Worm (Caenorhabditis elegans) whole organism, L3 larva: Measurements from ENCODE around the gene chil-14.
A peak's percentile ranks its signal among the peaks of the same experiment; 100 is the strongest.

Experiments
- R02D3.7 ChIP-seq: fragments of 150-350 bp; optimal IDR thresholded peaks from 2 replicates; lab custom pipeline; 2014; ENCODE audit warnings: missing biosample characterization, missing genetic modification characterization
- ZK546.5 ChIP-seq: sonication (generic microtip); optimal IDR thresholded peaks from 2 replicates; lab custom pipeline; 2017; ENCODE audit warnings: missing biosample characterization, missing genetic modification characterization
- aly-2 ChIP-seq: fragments of 150-350 bp; optimal IDR thresholded peaks from 2 replicates; lab custom pipeline; 2014; ENCODE audit warnings: missing biosample characterization, missing genetic modification characterization
- ama-1 ChIP-seq: fragments of 150-350 bp; optimal IDR thresholded peaks from 2 replicates; lab custom pipeline; 2018
- ceh-16 ChIP-seq: sonication (generic microtip); optimal IDR thresholded peaks from 2 replicates; lab custom pipeline; 2017; ENCODE audit warnings: missing biosample characterization, missing genetic modification characterization
- ceh-28 ChIP-seq: fragments of 150-350 bp; optimal IDR thresholded peaks from 2 replicates; lab custom pipeline; 2014; ENCODE audit warnings: missing biosample characterization, missing genetic modification reagents, missing genetic modification characterization
- ceh-82 ChIP-seq: fragments of 150-350 bp; optimal IDR thresholded peaks from 2 replicates; lab custom pipeline; 2014; ENCODE audit warnings: missing biosample characterization, missing genetic modification characterization
- ceh-9 ChIP-seq: sonication (generic microtip); optimal IDR thresholded peaks from 2 replicates; lab custom pipeline; 2018; ENCODE audit warnings: missing biosample characterization, missing genetic modification characterization
- daf-12 ChIP-seq: fragments of 150-350 bp; optimal IDR thresholded peaks from 2 replicates; lab custom pipeline; 2014; ENCODE audit warnings: missing biosample characterization, missing genetic modification reagents, missing genetic modification characterization
- egl-27 ChIP-seq: sonication (generic microtip); optimal IDR thresholded peaks from 4 replicates; lab custom pipeline; 2017; ENCODE audit warnings: missing biosample characterization, missing genetic modification reagents, missing genetic modification characterization
- egl-5 ChIP-seq: fragments of 150-350 bp; optimal IDR thresholded peaks from 2 replicates; lab custom pipeline; 2017; ENCODE audit warnings: missing biosample characterization, missing genetic modification reagents, missing genetic modification characterization, inconsistent platforms
- elt-1 ChIP-seq: fragments of 150-350 bp; optimal IDR thresholded peaks from 2 replicates; lab custom pipeline; 2014; ENCODE audit warnings: missing biosample characterization, missing genetic modification characterization
- elt-2 ChIP-seq: sonication (generic microtip); optimal IDR thresholded peaks from 2 replicates; lab custom pipeline; 2016; ENCODE audit warnings: missing genetic modification reagents, mild to moderate bottlenecking, missing genetic modification characterization, missing compliant biosample characterization
- elt-3 ChIP-seq, 3 experiments: fragments of 150-350 bp in 1 of 3; sonication (generic microtip) in 2 of 3; optimal IDR thresholded peaks; 2 replicates in 2 of 3; 4 replicates in 1 of 3; lab custom pipeline; 2014 to 2017; ENCODE audit warnings: missing biosample characterization in 3 of 3, missing genetic modification characterization in 3 of 3
- eor-1 ChIP-seq, 2 experiments: fragments of 150-350 bp; optimal IDR thresholded peaks; 2 replicates each; lab custom pipeline; 2014 to 2018; ENCODE audit warnings: missing biosample characterization in 2 of 2, missing genetic modification characterization in 2 of 2
- fkh-10 ChIP-seq: sonication (generic microtip); optimal IDR thresholded peaks from 2 replicates; lab custom pipeline; 2017; ENCODE audit warnings: missing biosample characterization, missing genetic modification reagents, missing genetic modification characterization
- fkh-2 ChIP-seq: fragments of 150-350 bp; optimal IDR thresholded peaks from 2 replicates; lab custom pipeline; 2014; ENCODE audit warnings: missing biosample characterization, missing genetic modification reagents, missing genetic modification characterization
- fos-1 ChIP-seq: fragments of 150-350 bp; optimal IDR thresholded peaks from 2 replicates; lab custom pipeline; 2014; ENCODE audit warnings: missing biosample characterization, missing genetic modification characterization
- hmg-11 ChIP-seq: sonication (generic microtip); optimal IDR thresholded peaks from 2 replicates; lab custom pipeline; 2016; ENCODE audit warnings: missing genetic modification characterization, missing compliant biosample characterization
- jun-1 ChIP-seq: fragments of 150-350 bp; optimal IDR thresholded peaks from 2 replicates; lab custom pipeline; 2014; ENCODE audit warnings: missing biosample characterization, missing genetic modification reagents, missing genetic modification characterization
- lin-15B ChIP-seq: fragments of 150-350 bp; optimal IDR thresholded peaks from 2 replicates; lab custom pipeline; 2014; ENCODE audit warnings: missing biosample characterization, missing genetic modification characterization
- lin-39 ChIP-seq: fragments of 150-350 bp; optimal IDR thresholded peaks from 2 replicates; lab custom pipeline; 2018; ENCODE audit warnings: missing biosample characterization, missing genetic modification reagents, missing genetic modification characterization
- lsy-12 ChIP-seq: sonication (generic microtip); optimal IDR thresholded peaks from 2 replicates; lab custom pipeline; 2016; ENCODE audit warnings: mild to moderate bottlenecking, missing genetic modification characterization, missing compliant biosample characterization
- mdl-1 ChIP-seq: fragments of 150-350 bp; optimal IDR thresholded peaks from 2 replicates; lab custom pipeline; 2014; ENCODE audit warnings: missing biosample characterization, missing genetic modification characterization
- mml-1 ChIP-seq: fragments of 150-350 bp; sonication (generic microtip); optimal IDR thresholded peaks from 3 replicates; lab custom pipeline; 2014; ENCODE audit warnings: missing biosample characterization, missing genetic modification characterization
- nfya-1 ChIP-seq: sonication (generic microtip); optimal IDR thresholded peaks from 2 replicates; lab custom pipeline; 2017; ENCODE audit warnings: missing genetic modification characterization, mild to moderate bottlenecking, missing compliant biosample characterization, antibody characterized with exemption, moderate library complexity; ENCODE audit not compliant: insufficient read depth
- nhr-11 ChIP-seq: fragments of 150-350 bp; optimal IDR thresholded peaks from 2 replicates; lab custom pipeline; 2014; ENCODE audit warnings: missing biosample characterization, missing genetic modification characterization
- nhr-12 ChIP-seq: fragments of 150-350 bp; optimal IDR thresholded peaks from 2 replicates; lab custom pipeline; 2014; ENCODE audit warnings: missing biosample characterization, missing genetic modification characterization
- nhr-23 ChIP-seq: fragments of 150-350 bp; optimal IDR thresholded peaks from 2 replicates; lab custom pipeline; 2014; ENCODE audit warnings: missing biosample characterization, missing genetic modification reagents, missing genetic modification characterization
- nhr-237 ChIP-seq: fragments of 150-350 bp; optimal IDR thresholded peaks from 2 replicates; lab custom pipeline; 2014; ENCODE audit warnings: missing biosample characterization, missing genetic modification characterization
- nhr-25 ChIP-seq: sonication (generic microtip); optimal IDR thresholded peaks from 2 replicates; lab custom pipeline; 2017; ENCODE audit warnings: missing biosample characterization, missing genetic modification characterization
- nhr-28 ChIP-seq: fragments of 150-350 bp; optimal IDR thresholded peaks from 2 replicates; lab custom pipeline; 2014; ENCODE audit warnings: missing biosample characterization, missing genetic modification characterization
- nhr-43 ChIP-seq: sonication (generic microtip); optimal IDR thresholded peaks from 2 replicates; lab custom pipeline; 2016; ENCODE audit warnings: mild to moderate bottlenecking, missing genetic modification characterization, missing compliant biosample characterization; ENCODE audit not compliant: poor library complexity, severe bottlenecking
- nhr-67 ChIP-seq: fragments of 150-350 bp; optimal IDR thresholded peaks from 2 replicates; lab custom pipeline; 2014; ENCODE audit warnings: missing biosample characterization, missing genetic modification characterization
- nhr-76 ChIP-seq: fragments of 150-350 bp; sonication (generic microtip); optimal IDR thresholded peaks from 5 replicates; lab custom pipeline; 2014; ENCODE audit warnings: missing biosample characterization, missing genetic modification characterization
- nhr-77 ChIP-seq: fragments of 150-350 bp; optimal IDR thresholded peaks from 2 replicates; lab custom pipeline; 2014; ENCODE audit warnings: missing biosample characterization, missing genetic modification characterization
- pha-4 ChIP-seq: fragments of 150-350 bp; optimal IDR thresholded peaks from 2 replicates; lab custom pipeline; 2014; ENCODE audit warnings: missing biosample characterization, missing genetic modification reagents, missing genetic modification characterization
- pqm-1 ChIP-seq: fragments of 150-350 bp; optimal IDR thresholded peaks from 2 replicates; lab custom pipeline; 2017; ENCODE audit warnings: missing biosample characterization, missing genetic modification characterization, inconsistent platforms
- sea-2 ChIP-seq: fragments of 150-350 bp; sonication (generic microtip); optimal IDR thresholded peaks from 4 replicates; lab custom pipeline; 2014; ENCODE audit warnings: missing biosample characterization, missing genetic modification reagents, missing genetic modification characterization
- skn-1 ChIP-seq: fragments of 150-350 bp; optimal IDR thresholded peaks from 2 replicates; lab custom pipeline; 2014; ENCODE audit warnings: missing biosample characterization, missing genetic modification characterization
- snpc-4 ChIP-seq: fragments of 150-350 bp; optimal IDR thresholded peaks from 2 replicates; lab custom pipeline; 2014; ENCODE audit warnings: missing biosample characterization, missing genetic modification characterization
- tbx-2 ChIP-seq: sonication (generic microtip); optimal IDR thresholded peaks from 2 replicates; lab custom pipeline; 2016; ENCODE audit warnings: mild to moderate bottlenecking, missing genetic modification characterization, missing compliant biosample characterization
- unc-39 ChIP-seq: sonication (generic microtip); optimal IDR thresholded peaks from 4 replicates; lab custom pipeline; 2017; ENCODE audit warnings: missing biosample characterization, missing genetic modification characterization
- unc-62 ChIP-seq: fragments of 150-350 bp; sonication (generic microtip); optimal IDR thresholded peaks from 4 replicates; lab custom pipeline; 2014; ENCODE audit warnings: missing biosample characterization, missing genetic modification reagents, missing genetic modification characterization
- zag-1 ChIP-seq: fragments of 150-350 bp; optimal IDR thresholded peaks from 2 replicates; lab custom pipeline; 2014; ENCODE audit warnings: missing biosample characterization, missing genetic modification characterization
- ztf-11 ChIP-seq: fragments of 150-350 bp; optimal IDR thresholded peaks from 2 replicates; lab custom pipeline; 2014; ENCODE audit warnings: missing biosample characterization, missing genetic modification characterization
- ztf-4 ChIP-seq: fragments of 150-350 bp; optimal IDR thresholded peaks from 2 replicates; lab custom pipeline; 2014; ENCODE audit warnings: missing biosample characterization, missing genetic modification characterization

chil-14 gene

DNA sequence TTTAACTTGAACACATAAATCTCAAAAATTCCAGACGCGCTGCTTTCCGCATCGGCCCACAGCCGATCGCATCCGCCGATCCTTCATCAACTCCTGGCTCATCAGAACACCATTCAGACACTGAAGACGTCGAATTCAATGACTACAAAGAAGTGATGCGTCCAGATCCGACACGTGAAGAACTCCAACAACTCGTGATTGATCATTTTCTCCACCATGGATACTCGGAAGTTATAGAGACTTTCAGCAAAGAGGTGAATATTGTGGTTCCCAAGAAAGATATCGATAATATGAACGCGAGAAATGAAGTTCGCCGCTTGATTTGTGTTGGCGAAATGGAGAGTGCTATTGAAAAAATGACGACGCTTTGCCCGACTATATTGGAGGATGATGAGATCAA, 14.0 kb downstream of the chil-14 start:
- TF ChIP-seq lin-39 (tag; lab: Kevin White, UChicago) (no peak), hmg-11 (tag; lab: Kevin White, UChicago) (no peak), nhr-11 (no peak), snpc-4 (tag; lab: Kevin White, UChicago) (no peak), aly-2 (tag; lab: Kevin White, UChicago) (no peak), fkh-2 (tag; lab: Kevin White, UChicago) (no peak), egl-27 (tag; lab: Kevin White, UChicago) (no peak), fos-1 (tag; lab: Kevin White, UChicago) (no peak), jun-1 (tag; lab: Kevin White, UChicago) (no peak), ceh-16 (tag; lab: Kevin White, UChicago) (no peak), fkh-10 (GFP tag; lab: Kevin White, UChicago) (no peak), nhr-23 (tag; lab: Kevin White, UChicago) (no peak), nhr-76 (tag; lab: Kevin White, UChicago) (no peak), pha-4 (tag; lab: Kevin White, UChicago) (no peak)

DNA sequence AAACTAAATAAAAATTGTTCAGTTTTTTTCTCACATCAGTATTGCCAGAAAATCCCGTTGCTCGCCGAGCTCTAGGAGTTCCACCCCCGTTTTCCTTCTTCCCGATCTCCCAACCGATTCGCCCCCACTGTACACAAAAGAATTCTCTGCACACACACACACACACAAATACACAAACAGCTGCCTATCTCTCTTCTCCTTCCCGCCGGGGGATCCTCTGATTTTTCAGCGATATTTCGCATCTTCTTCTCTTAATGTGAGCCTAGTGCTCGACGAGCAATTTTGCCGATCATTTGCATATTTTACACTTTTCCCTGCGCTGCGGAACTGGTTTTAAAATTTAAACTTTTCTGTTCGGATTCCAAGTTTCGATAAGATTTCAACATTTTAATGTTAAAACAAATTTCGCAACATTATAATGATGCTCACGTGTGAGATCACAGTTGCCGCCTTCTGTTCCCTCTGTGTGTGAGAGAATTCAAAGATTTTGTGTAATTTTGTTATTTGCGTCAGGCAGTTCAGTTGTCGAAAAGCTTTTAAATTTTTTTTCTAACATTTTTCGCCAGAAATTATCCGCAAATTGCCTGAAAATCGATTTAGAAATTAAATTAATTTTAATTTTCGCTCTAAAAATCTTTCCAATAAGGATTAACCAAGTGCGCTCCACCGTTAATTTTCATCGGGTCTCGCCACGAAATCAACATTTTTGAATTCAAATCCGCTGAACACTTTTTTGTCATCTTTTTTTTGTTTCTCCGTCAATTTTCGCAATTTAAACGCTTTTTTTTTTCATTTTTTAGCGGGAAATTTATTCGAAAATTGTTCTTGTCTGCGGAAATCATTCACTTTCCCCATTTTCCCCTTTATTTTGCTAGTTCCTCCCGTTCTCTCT, 16.5 kb downstream of the chil-14 start:
- TF ChIP-seq ceh-9 (tag; lab: Kevin White, UChicago) (no peak), pha-4 (tag; lab: Kevin White, UChicago) (peak; percentile 74), nhr-76 (tag; lab: Kevin White, UChicago) (no peak), ztf-4 (tag; lab: Kevin White, UChicago) (no peak), mdl-1 (no peak), snpc-4 (tag; lab: Kevin White, UChicago) (peak; percentile 10), eor-1 (tag; optimal IDR thresholded peaks at IDR 0.05; lab: Kevin White, UChicago) (no peak), mml-1 (no peak), lin-15B (tag; lab: Kevin White, UChicago) (peak; percentile 86), lsy-12 (tag; lab: Kevin White, UChicago) (no peak), nhr-237 (tag; lab: Kevin White, UChicago) (no peak), nhr-77 (no peak), nhr-43 (tag; lab: Kevin White, UChicago) (peak; percentile 43), ceh-82 (tag; lab: Kevin White, UChicago) (no peak), nhr-28 (tag; lab: Kevin White, UChicago) (no peak), nhr-25 (tag; lab: Kevin White, UChicago) (no peak), ZK546.5 (tag; lab: Kevin White, UChicago) (no peak), nfya-1 (tag; lab: Kevin White, UChicago) (peak; percentile 81), pqm-1 (tag; lab: Kevin White, UChicago) (peak; percentile 24), ceh-16 (tag; lab: Kevin White, UChicago) (no peak), tbx-2 (no peak), egl-27 (tag; lab: Kevin White, UChicago) (no peak), ceh-28 (tag; lab: Kevin White, UChicago) (peak; percentile 48), fkh-10 (GFP tag; lab: Kevin White, UChicago) (peak; percentile 35), aly-2 (tag; lab: Kevin White, UChicago) (no peak), nhr-67 (no peak), zag-1 (tag; lab: Kevin White, UChicago) (no peak), lin-39 (tag; lab: Kevin White, UChicago) (peak; percentile 35), elt-2 (tag; lab: Kevin White, UChicago) (peak; percentile 27), R02D3.7 (tag; lab: Kevin White, UChicago) (no peak), elt-3 (tag; optimal IDR thresholded peaks at IDR 0.05; lab: Kevin White, UChicago) (no peak), nhr-23 (tag; lab: Kevin White, UChicago) (peak; percentile 83), ama-1 (lab: Kevin White, UChicago) (no peak), sea-2 (GFP tag; lab: Kevin White, UChicago) (no peak), unc-62 (no peak), nhr-12 (tag; lab: Kevin White, UChicago) (no peak), jun-1 (tag; lab: Kevin White, UChicago) (no peak), daf-12 (tag; lab: Kevin White, UChicago) (no peak), nhr-11 (no peak), fkh-2 (tag; lab: Kevin White, UChicago) (peak; percentile 9), ztf-11 (no peak), skn-1 (peak; percentile 95), elt-1 (tag; lab: Kevin White, UChicago) (peak; percentile 30), egl-5 (tag; lab: Kevin White, UChicago) (peak; percentile 62), fos-1 (tag; lab: Kevin White, UChicago) (no peak), hmg-11 (tag; lab: Kevin White, UChicago) (no peak), unc-39 (no peak)
